Fruit fly (Drosophila melanogaster): ENCODE results near the gene CG4842.

The CG4842 gene

DNA sequence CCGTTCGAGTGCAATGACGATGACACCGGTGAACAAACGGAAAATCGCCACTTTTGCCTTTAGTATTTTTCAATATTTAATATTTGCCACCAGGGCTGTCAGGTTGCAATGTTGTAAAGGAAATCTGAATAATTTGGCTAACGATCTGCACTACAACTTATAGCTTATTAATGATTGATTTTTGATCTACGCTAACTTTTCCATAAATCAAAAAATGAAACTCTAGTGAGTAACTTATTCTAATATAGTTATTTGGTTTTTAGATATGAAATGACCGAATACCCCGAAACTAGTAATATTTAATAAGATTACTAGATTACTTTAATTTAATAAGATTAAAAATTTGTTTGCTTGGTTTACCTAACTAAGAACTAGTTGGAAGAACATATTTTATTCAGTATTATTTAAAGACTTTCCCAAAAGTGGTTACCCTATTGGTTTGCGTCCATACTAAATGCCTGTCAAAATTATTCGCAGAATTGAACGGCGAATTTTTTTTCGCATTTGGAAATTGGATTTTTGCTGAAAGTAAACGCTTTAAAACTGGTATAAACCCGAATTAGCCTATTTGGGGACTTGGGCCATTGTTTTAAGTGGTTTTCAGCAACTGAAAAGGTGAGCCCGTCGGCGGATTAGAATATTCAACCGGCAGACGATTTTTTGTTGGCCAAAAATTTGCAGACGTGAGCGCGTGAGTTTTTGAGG is 17.8 kb downstream of the CG4842 start, which contains the start of the genes Agpat3 and RAF2 (continued):
- TF ChIP-seq mld (GFP tag; IDR thresholded peaks at IDR 0.05; ENCODE audit: partially characterized antibody) (no peak), CG8944 (GFP tag; optimal IDR thresholded peaks at IDR 0.05) (peak; percentile 6), CG15269 (tag; optimal IDR thresholded peaks at IDR 0.05) (peak; percentile 66), luna (GFP tag; optimal IDR thresholded peaks at IDR 0.05) (no peak), CG2120 (GFP tag; optimal IDR thresholded peaks at IDR 0.05) (peak; percentile 34), CG4820 (GFP tag; optimal IDR thresholded peaks at IDR 0.05) (peak; percentile 22), CG12299 (tag; optimal IDR thresholded peaks at IDR 0.05) (no peak), Sox100B (GFP tag; optimal IDR thresholded peaks at IDR 0.05) (peak; percentile 32), ewg (GFP tag; optimal IDR thresholded peaks at IDR 0.05) (peak; percentile 4), Dek (tag; optimal IDR thresholded peaks at IDR 0.05) (peak; percentile 46), lmd (GFP tag; IDR thresholded peaks at IDR 0.05) (peak; percentile 67), ssp (GFP tag; IDR thresholded peaks at IDR 0.05) (peak; percentile 85), Eip74EF (GFP tag; optimal IDR thresholded peaks at IDR 0.05) (no peak), Antp (GFP tag; optimal IDR thresholded peaks at IDR 0.05) (no peak), vvl (GFP tag; IDR thresholded peaks at IDR 0.05) (peak; percentile 61)

DNA sequence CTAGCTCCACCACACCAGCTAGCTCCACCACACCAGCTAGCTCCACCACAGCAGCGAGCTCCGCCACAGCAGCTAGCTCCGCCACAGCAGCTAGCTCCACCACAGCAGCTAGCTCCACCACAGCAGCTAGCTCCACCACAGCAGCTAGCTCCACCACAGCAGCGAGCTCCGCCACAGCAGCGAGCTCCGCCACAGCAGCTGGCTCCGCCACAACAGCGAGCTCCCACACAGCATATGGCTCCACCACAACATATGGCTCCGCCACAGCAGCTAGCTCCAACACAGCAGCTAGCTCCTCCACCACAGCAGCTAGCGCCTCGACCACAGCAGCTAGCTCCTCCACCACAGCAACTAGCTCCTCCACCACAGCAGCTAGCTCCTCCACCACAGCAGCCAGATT is 20.1 kb downstream of the CG4842 start:
- TF ChIP-seq Med (GFP tag) (peak; percentile 74), CG18011 (GFP tag; optimal IDR thresholded peaks at IDR 0.05) (peak; percentile 92), danr (GFP tag; IDR thresholded peaks at IDR 0.05) (peak; percentile 13; the same call in 1 of the 2 replicates)

- TF ChIP-seq jigr1 (GFP tag; IDR thresholded peaks at IDR 0.05) (no peak), Hey (tag; optimal IDR thresholded peaks at IDR 0.05) (no peak), E2f2 (GFP tag; IDR thresholded peaks at IDR 0.05) (peak; percentile 88), CG4424 (GFP tag; optimal IDR thresholded peaks at IDR 0.05) (no peak), Med (GFP tag) (peak; percentile 36), CG2129 (GFP tag; IDR thresholded peaks at IDR 0.05; ENCODE audit: partially characterized antibody) (no peak), al (GFP tag; IDR thresholded peaks at IDR 0.05) (no peak), zen (tag; optimal IDR thresholded peaks at IDR 0.05) (no peak), toy (GFP tag; IDR thresholded peaks at IDR 0.05) (no peak), dimm (GFP tag; IDR thresholded peaks at IDR 0.05) (no peak), p53 (GFP tag; optimal IDR thresholded peaks at IDR 0.05) (no peak), Dref (GFP tag; IDR thresholded peaks at IDR 0.05) (peak; percentile 57), CG14710 (tag; optimal IDR thresholded peaks at IDR 0.05) (peak; percentile 21), Dll (GFP tag; IDR thresholded peaks at IDR 0.05; ENCODE audit: partially characterized antibody) (0 out of 4 replicates have a peak, but pooled peaks have one; percentile 35), oc (tag; optimal IDR thresholded peaks at IDR 0.05) (no peak), CG12391 (tag; optimal IDR thresholded peaks at IDR 0.05) (peak; percentile 5), phol (tag; optimal IDR thresholded peaks at IDR 0.05) (peak; percentile 3), Aef1 (GFP tag; IDR thresholded peaks at IDR 0.05) (no peak), zfh2 (GFP tag; optimal IDR thresholded peaks at IDR 0.05) (no peak), Doc2 (GFP tag; IDR thresholded peaks at IDR 0.05) (no peak), hth (optimal IDR thresholded peaks at IDR 0.05) (no peak), CG1603 (tag; optimal IDR thresholded peaks at IDR 0.05) (no peak), TFAM (GFP tag; optimal IDR thresholded peaks at IDR 0.05) (no peak), CkIIα-i1 (GFP tag; IDR thresholded peaks at IDR 0.05) (no peak), Poxn (GFP tag; IDR thresholded peaks at IDR 0.05) (no peak), CG10267 (tag; optimal IDR thresholded peaks at IDR 0.05) (peak; percentile 86), zf30C (GFP tag; optimal IDR thresholded peaks at IDR 0.05) (no peak), ro (GFP tag; IDR thresholded peaks at IDR 0.05) (no peak), sug (tag; optimal IDR thresholded peaks at IDR 0.05) (no peak), grau (tag; optimal IDR thresholded peaks at IDR 0.05) (no peak), chinmo (GFP tag; IDR thresholded peaks at IDR 0.05; ENCODE audit: partially characterized antibody) (no peak)
Observed at dm6 chr3L:16390793-16391192, 22.6 kb downstream of the CG4842 start.

Measured in whole organism, embryonic.